Worm (Caenorhabditis elegans): ENCODE results near the gene F32A5.4.

Gene F32A5.4

DNA sequence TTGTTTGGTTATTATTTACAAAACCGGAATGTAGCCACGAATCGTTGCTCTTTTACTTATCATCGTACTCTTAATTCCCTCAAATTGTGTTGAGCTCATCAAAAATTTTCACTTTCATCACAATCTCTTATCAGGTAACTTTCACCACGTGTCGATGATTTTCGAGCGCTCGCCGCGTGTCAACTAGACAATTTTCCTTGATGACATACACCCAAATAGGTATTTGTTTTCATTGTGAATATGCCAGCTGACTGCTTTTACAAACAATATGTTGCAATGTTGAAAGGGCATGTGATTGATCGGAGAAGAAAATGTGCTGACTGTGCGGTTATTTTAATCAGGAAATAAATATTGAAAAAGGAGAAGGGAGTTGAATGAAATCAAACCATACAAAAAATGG is 35.7 kb downstream of the F32A5.4 start:
- TF ChIP-seq bed-3 (GFP tag; optimal IDR thresholded peaks at IDR 0.05) (no peak), ceh-39 (tag; optimal IDR thresholded peaks at IDR 0.05) (no peak), nhr-2 (tag; optimal IDR thresholded peaks at IDR 0.05) (no peak), elt-1 (tag; optimal IDR thresholded peaks at IDR 0.05; ENCODE audit: borderline replicate concordance, insufficient read depth) (no peak), mab-5 (tag; optimal IDR thresholded peaks at IDR 0.05) (no peak), mep-1 (tag; optimal IDR thresholded peaks at IDR 0.05) (no peak), mls-2 (tag; optimal IDR thresholded peaks at IDR 0.05) (no peak), cnd-1 (tag; optimal IDR thresholded peaks at IDR 0.05) (no peak), ham-2 (GFP tag; optimal IDR thresholded peaks at IDR 0.05) (no peak), nhr-76 (tag; optimal IDR thresholded peaks at IDR 0.05) (no peak), drap-1 (GFP tag; optimal IDR thresholded peaks at IDR 0.05) (no peak), ceh-43 (GFP tag; optimal IDR thresholded peaks at IDR 0.05) (no peak), sem-2 (GFP tag; optimal IDR thresholded peaks at IDR 0.05) (no peak), pha-4 (tag; optimal IDR thresholded peaks at IDR 0.05) (no peak), lin-32 (GFP tag; optimal IDR thresholded peaks at IDR 0.05) (no peak), unc-62 (GFP tag; optimal IDR thresholded peaks at IDR 0.05) (no peak), flh-1 (GFP tag; optimal IDR thresholded peaks at IDR 0.05) (no peak), lsy-2 (tag; optimal IDR thresholded peaks at IDR 0.05) (no peak), zip-8 (tag; optimal IDR thresholded peaks at IDR 0.05) (no peak), snpc-4 (tag; optimal IDR thresholded peaks at IDR 0.05) (no peak)

DNA sequence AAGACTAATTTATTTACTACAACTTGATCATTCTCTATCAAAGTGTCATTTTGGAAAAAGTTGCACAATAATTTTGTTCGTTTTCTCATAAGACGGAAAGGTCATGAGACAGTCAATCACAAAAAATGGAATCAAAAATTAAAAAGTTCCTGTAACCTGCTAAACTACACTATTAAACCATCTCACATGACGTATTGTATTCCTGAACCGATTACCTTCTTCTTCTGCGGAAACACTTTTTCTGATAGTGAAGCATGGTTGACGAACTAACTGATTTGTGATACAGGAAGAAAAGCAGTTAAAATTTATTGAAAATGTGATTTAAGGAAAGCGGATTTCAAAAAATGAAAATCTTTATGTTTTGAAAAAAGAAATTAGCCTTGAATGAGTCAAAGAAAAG is 40.8 kb downstream of the F32A5.4 start:
- TF ChIP-seq flh-1 (GFP tag; optimal IDR thresholded peaks at IDR 0.05) (no peak), ham-2 (GFP tag; optimal IDR thresholded peaks at IDR 0.05) (no peak), pha-4 (tag; optimal IDR thresholded peaks at IDR 0.05) (no peak), M03D4.4 (tag; optimal IDR thresholded peaks at IDR 0.05) (no peak), zip-8 (tag; optimal IDR thresholded peaks at IDR 0.05) (no peak), mls-2 (tag; optimal IDR thresholded peaks at IDR 0.05) (no peak), nhr-2 (tag; optimal IDR thresholded peaks at IDR 0.05) (no peak), unc-120 (tag; optimal IDR thresholded peaks at IDR 0.05; ENCODE audit: poor library complexity, severe bottlenecking) (no peak), elt-1 (tag; optimal IDR thresholded peaks at IDR 0.05; ENCODE audit: borderline replicate concordance, insufficient read depth) (no peak), lin-13 (tag; optimal IDR thresholded peaks at IDR 0.05) (no peak), sem-2 (GFP tag; optimal IDR thresholded peaks at IDR 0.05) (no peak), ceh-83 (GFP tag; optimal IDR thresholded peaks at IDR 0.05) (no peak), ces-1 (GFP tag; optimal IDR thresholded peaks at IDR 0.05) (no peak), drap-1 (GFP tag; optimal IDR thresholded peaks at IDR 0.05) (no peak), tbx-8 (GFP tag; optimal IDR thresholded peaks at IDR 0.05) (no peak), unc-62 (GFP tag; optimal IDR thresholded peaks at IDR 0.05) (no peak), ceh-39 (tag; optimal IDR thresholded peaks at IDR 0.05) (no peak)

DNA sequence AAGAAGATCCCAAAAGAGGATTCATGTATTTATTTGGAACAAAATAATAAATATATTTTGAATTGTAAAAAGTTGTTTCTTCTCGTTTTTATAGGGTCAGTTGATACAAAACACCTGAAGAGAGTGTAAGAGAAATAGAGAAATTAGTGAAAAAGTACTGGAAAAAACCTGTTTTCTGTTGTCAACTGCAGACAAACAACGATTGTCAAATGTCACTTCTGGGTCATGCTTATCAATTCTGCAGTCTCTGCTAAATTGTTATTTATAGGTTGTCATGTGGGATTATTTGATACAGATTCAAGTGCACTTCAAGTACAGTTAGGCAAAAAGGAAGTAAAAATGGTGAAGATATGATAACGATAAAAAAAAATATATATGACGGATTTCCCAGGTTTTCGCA is 43.6 kb downstream of the F32A5.4 start:
- TF ChIP-seq mab-5 (tag; optimal IDR thresholded peaks at IDR 0.05) (no peak), hlh-1 (tag; optimal IDR thresholded peaks at IDR 0.05) (no peak), blmp-1 (tag; optimal IDR thresholded peaks at IDR 0.05) (no peak), ceh-39 (tag; optimal IDR thresholded peaks at IDR 0.05) (no peak), mep-1 (tag; optimal IDR thresholded peaks at IDR 0.05) (no peak), ztf-11 (tag; optimal IDR thresholded peaks at IDR 0.05) (no peak), tbx-8 (GFP tag; optimal IDR thresholded peaks at IDR 0.05) (no peak)

DNA sequence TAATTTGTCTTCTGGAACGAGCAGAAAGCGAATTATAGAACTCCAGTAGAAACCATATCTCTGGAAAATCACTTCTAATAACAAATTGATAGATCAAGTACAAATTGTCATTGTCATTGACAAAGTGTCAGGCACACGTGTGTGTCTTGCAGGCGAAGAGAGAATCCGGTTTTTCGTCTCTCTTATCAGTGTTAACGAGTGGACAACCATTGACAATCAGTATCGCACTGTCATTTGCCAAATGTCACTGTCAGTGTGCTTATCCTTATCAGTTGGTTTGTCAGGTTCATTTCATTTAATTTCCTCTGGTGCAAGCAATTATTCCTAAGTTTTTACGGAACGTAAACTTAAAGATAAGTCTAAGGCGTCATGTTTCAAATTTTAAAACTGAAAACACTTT is 44.6 kb downstream of the F32A5.4 start:
- TF ChIP-seq hlh-1 (tag; optimal IDR thresholded peaks at IDR 0.05) = no peak
- TF ChIP-seq snpc-4 (tag; optimal IDR thresholded peaks at IDR 0.05) = no peak
- TF ChIP-seq flh-1 (GFP tag; optimal IDR thresholded peaks at IDR 0.05) = no peak
- TF ChIP-seq ztf-11 (tag; optimal IDR thresholded peaks at IDR 0.05) = no peak
- no peak for TF ChIP-seq bed-3 (GFP tag; optimal IDR thresholded peaks at IDR 0.05)
- TF ChIP-seq mab-5 (tag; optimal IDR thresholded peaks at IDR 0.05) = no peak
- no peak for TF ChIP-seq mep-1 (tag; optimal IDR thresholded peaks at IDR 0.05)
- TF ChIP-seq tbx-8 (GFP tag; optimal IDR thresholded peaks at IDR 0.05) = no peak
- no peak for TF ChIP-seq ham-2 (GFP tag; optimal IDR thresholded peaks at IDR 0.05)
- TF ChIP-seq ceh-83 (GFP tag; optimal IDR thresholded peaks at IDR 0.05) = no peak
- TF ChIP-seq mls-2 (tag; optimal IDR thresholded peaks at IDR 0.05) = no peak
- no peak for TF ChIP-seq ceh-39 (tag; optimal IDR thresholded peaks at IDR 0.05)
- no peak for TF ChIP-seq pha-4 (tag; optimal IDR thresholded peaks at IDR 0.05)
- no peak for TF ChIP-seq nhr-2 (tag; optimal IDR thresholded peaks at IDR 0.05)

DNA sequence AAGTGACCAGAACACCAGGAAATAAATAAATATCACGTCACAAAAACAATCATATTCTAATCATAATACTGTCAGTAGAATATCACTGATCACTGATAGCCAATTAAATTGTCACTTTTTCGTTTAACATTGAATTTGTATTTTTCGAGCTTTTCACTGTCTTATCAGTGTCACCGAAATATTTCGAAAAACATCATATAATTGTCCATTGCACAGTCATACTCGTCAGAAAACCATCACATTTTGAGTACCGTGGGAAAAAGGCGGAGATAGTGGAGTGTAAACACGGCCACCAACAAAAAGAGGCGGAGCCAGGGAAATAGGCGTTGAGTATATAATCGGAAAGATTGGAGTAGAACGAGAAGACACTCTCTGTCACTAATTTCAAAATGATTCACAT is 48.3 kb downstream of the F32A5.4 start:
- TF ChIP-seq ceh-83 (GFP tag; optimal IDR thresholded peaks at IDR 0.05) (no peak), flh-1 (GFP tag; optimal IDR thresholded peaks at IDR 0.05) (no peak), nhr-2 (tag; optimal IDR thresholded peaks at IDR 0.05) (no peak), ham-2 (GFP tag; optimal IDR thresholded peaks at IDR 0.05) (no peak), lin-13 (tag; optimal IDR thresholded peaks at IDR 0.05) (no peak), M03D4.4 (tag; optimal IDR thresholded peaks at IDR 0.05) (no peak), mep-1 (tag; optimal IDR thresholded peaks at IDR 0.05) (no peak)

Measured in whole organism, mixed stage, embryonic.